Fruit fly (Drosophila melanogaster) whole organism, adult: Measurements from ENCODE around the gene CG1965.

ENCODE experiments used
- CG11617 ChIP-seq: fragments of 200-800 bp; sonication (Bioruptor generic); optimal IDR thresholded peaks from 2 replicates; lab custom pipeline; 2017; ENCODE audit warnings: mild to moderate bottlenecking, missing biosample characterization, missing genetic modification reagents, missing genetic modification characterization
- CG12768 ChIP-seq: fragments of 200-800 bp; sonication (Bioruptor generic); optimal IDR thresholded peaks from 2 replicates; lab custom pipeline; 2017; ENCODE audit warnings: missing biosample characterization, missing genetic modification characterization, mild to moderate bottlenecking, moderate library complexity, missing genetic modification reagents
- CG14711 ChIP-seq: fragments of 200-800 bp; sonication (Bioruptor generic); optimal IDR thresholded peaks from 2 replicates; lab custom pipeline; 2018; ENCODE audit warnings: missing biosample characterization, mild to moderate bottlenecking, missing genetic modification characterization, moderate library complexity
- CG1620 ChIP-seq: fragments of 200-800 bp; sonication (Bioruptor generic); optimal IDR thresholded peaks from 2 replicates; lab custom pipeline; 2016; ENCODE audit warnings: missing biosample characterization, missing genetic modification characterization
- CG33017 ChIP-seq: fragments of 200-800 bp; sonication (Bioruptor generic); optimal IDR thresholded peaks from 2 replicates; lab custom pipeline; 2018; ENCODE audit warnings: missing biosample characterization, mild to moderate bottlenecking, missing genetic modification characterization, moderate library complexity
- CG5204 ChIP-seq: fragments of 200-800 bp; sonication (Bioruptor generic); optimal IDR thresholded peaks from 2 replicates; lab custom pipeline; 2016; ENCODE audit warnings: missing biosample characterization, missing genetic modification characterization
- CG7045 ChIP-seq: fragments of 200-800 bp; sonication (Bioruptor generic); optimal IDR thresholded peaks from 2 replicates; lab custom pipeline; 2017; ENCODE audit warnings: missing biosample characterization, mild to moderate bottlenecking, missing genetic modification characterization
- CG7101 ChIP-seq: fragments of 200-800 bp; sonication (Bioruptor generic); optimal IDR thresholded peaks from 2 replicates; lab custom pipeline; 2018; ENCODE audit warnings: missing biosample characterization, mild to moderate bottlenecking, missing genetic modification characterization, moderate library complexity
- Clk ChIP-seq: fragments of 200-800 bp; sonication (Bioruptor generic); optimal IDR thresholded peaks from 2 replicates; lab custom pipeline; 2017; ENCODE audit warnings: missing biosample characterization, missing genetic modification characterization
- Crg-1 ChIP-seq: fragments of 200-800 bp; sonication (Bioruptor generic); optimal IDR thresholded peaks from 2 replicates; lab custom pipeline; 2016; ENCODE audit warnings: missing biosample characterization, missing genetic modification characterization
- Hr96 ChIP-seq: fragments of 200-800 bp; sonication (Bioruptor generic); optimal IDR thresholded peaks from 2 replicates; lab custom pipeline; 2016; ENCODE audit warnings: missing biosample characterization, missing genetic modification characterization
- Mnt ChIP-seq: fragments of 200-800 bp; sonication (Bioruptor generic); optimal IDR thresholded peaks from 2 replicates; lab custom pipeline; 2016; ENCODE audit warnings: missing biosample characterization, mild to moderate bottlenecking, missing genetic modification characterization
- bab1 ChIP-seq: fragments of 200-800 bp; sonication (Bioruptor generic); optimal IDR thresholded peaks from 3 replicates; lab custom pipeline; 2019; ENCODE audit warnings: missing biosample characterization, mild to moderate bottlenecking, missing genetic modification characterization, moderate library complexity
- cic ChIP-seq: fragments of 200-800 bp; sonication (Bioruptor generic); optimal IDR thresholded peaks from 2 replicates; lab custom pipeline; 2017; ENCODE audit warnings: missing biosample characterization, mild to moderate bottlenecking, missing genetic modification characterization, moderate library complexity
- cnc ChIP-seq, 2 experiments: fragments of >200 bp; optimal IDR thresholded peaks; 2 replicates each; lab custom pipeline; 2017
- kay ChIP-seq: fragments of 200-800 bp; sonication (Bioruptor generic); peaks from one replicate; lab custom pipeline; 2016; ENCODE audit warnings: missing biosample characterization, missing genetic modification characterization, borderline replicate concordance
- ovo ChIP-seq: fragments of 200-800 bp; sonication (Bioruptor generic); optimal IDR thresholded peaks from 2 replicates; lab custom pipeline; 2016; ENCODE audit warnings: missing biosample characterization, missing genetic modification characterization
- pad ChIP-seq: fragments of 200-800 bp; sonication (Bioruptor generic); optimal IDR thresholded peaks from 3 replicates; lab custom pipeline; 2017; ENCODE audit warnings: missing biosample characterization, missing genetic modification characterization, mild to moderate bottlenecking, moderate library complexity, missing genetic modification reagents
- tj ChIP-seq: fragments of 200-800 bp; sonication (Bioruptor generic); optimal IDR thresholded peaks from 3 replicates; lab custom pipeline; 2017; ENCODE audit warnings: missing biosample characterization, mild to moderate bottlenecking, missing genetic modification characterization, moderate library complexity
- toe ChIP-seq: fragments of 200-800 bp; sonication (Bioruptor generic); optimal IDR thresholded peaks from 2 replicates; lab custom pipeline; 2016; ENCODE audit warnings: missing biosample characterization, missing genetic modification characterization

Gene CG1965

dm6 chr3R:7087201-7087505 lies 20.0 kb downstream of the CG1965 start:
- TF ChIP-seq toe (no peak), bab1 (GFP tag; lab: Kevin White, UChicago) (no peak), kay (GFP tag; lab: Kevin White, UChicago) (no peak), Mnt (GFP tag; lab: Kevin White, UChicago) (no peak), Hr96 (GFP tag; lab: Kevin White, UChicago) (no peak), CG11617 (GFP tag; lab: Kevin White, UChicago) (no peak), cic (GFP tag; lab: Kevin White, UChicago) (no peak), Clk (GFP tag; lab: Kevin White, UChicago) (no peak), CG7045 (GFP tag; lab: Kevin White, UChicago) (no peak), cnc (optimal IDR thresholded peaks at IDR 0.05; lab: Kevin White, UChicago) (no peak), pad (GFP tag; lab: Kevin White, UChicago) (no peak), CG33017 (tag; lab: Kevin White, UChicago) (no peak), ovo (GFP tag; lab: Kevin White, UChicago) (no peak), CG7101 (tag; lab: Kevin White, UChicago) (no peak), CG1620 (no peak), tj (no peak), CG12768 (GFP tag; lab: Kevin White, UChicago) (no peak)

DNA sequence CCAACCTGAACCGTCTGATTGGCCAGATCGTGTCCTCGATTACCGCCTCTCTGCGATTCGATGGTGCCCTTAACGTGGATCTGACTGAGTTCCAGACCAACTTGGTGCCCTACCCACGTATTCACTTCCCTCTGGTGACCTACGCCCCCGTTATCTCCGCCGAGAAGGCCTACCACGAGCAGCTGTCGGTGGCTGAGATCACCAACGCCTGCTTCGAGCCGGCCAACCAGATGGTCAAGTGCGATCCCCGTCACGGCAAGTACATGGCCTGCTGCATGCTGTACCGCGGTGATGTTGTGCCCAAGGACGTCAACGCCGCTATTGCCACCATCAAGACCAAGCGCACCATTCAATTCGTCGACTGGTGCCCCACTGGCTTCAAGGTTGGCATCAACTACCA lies 20.7 kb downstream of the CG1965 start:
- TF ChIP-seq Clk (GFP tag; lab: Kevin White, UChicago) = no peak
- no peak for TF ChIP-seq cic (GFP tag; lab: Kevin White, UChicago)
- no peak for TF ChIP-seq CG11617 (GFP tag; lab: Kevin White, UChicago)
- TF ChIP-seq tj = no peak
- no peak for TF ChIP-seq CG1620

dm6 chr3R:7088837-7089361 lies 21.7 kb downstream of the CG1965 start:
- TF ChIP-seq ovo (GFP tag; lab: Kevin White, UChicago) (peak; percentile 3), CG14711 (no peak)

DNA sequence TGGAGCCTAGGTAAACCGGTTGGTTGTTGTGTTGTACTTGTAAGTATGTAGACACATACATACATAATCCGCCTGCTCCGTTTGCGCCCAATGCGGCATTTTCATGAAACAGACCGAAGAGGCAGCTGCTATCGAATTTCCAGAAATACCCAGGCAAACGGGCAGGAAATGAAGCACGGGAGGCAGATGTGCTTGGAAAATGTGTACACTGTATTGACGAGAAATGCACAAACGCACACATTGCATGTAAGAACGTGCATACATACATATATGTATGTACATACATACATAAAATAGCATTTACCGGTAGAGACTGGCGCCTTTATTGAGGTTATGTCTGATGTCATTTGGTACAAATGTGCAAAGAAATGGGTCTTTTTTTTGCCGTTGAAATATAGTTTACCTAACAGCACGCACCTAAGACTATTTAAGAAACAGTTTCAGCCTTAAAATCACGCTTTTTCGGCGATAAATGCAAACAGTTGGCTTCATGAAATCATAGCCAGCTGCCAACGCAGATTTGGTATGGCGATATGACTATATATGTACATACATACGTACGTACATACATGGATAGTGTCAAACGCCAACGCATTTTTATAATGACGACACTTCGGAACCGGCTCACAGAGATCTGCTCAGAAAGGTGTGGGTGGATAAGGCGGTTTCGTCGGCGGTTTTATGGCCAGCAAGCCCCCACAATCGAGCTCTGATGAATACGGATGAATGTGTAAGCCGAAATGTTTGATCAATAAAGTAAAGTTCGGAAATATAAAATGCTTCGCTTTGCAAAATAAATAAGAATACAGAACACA lies 22.5 kb downstream of the CG1965 start:
- TF ChIP-seq kay (GFP tag; lab: Kevin White, UChicago) (peak; percentile 92), toe (no peak)

dm6 chr3R:7090337-7090830 lies 23.2 kb downstream of the CG1965 start:
- peak; percentile 21 for TF ChIP-seq cic (GFP tag; lab: Kevin White, UChicago)
- TF ChIP-seq Mnt (GFP tag; lab: Kevin White, UChicago) = peak; percentile 20
- TF ChIP-seq bab1 (GFP tag; lab: Kevin White, UChicago) = no peak
- TF ChIP-seq CG11617 (GFP tag; lab: Kevin White, UChicago) = no peak
- TF ChIP-seq tj = peak; percentile 97
- TF ChIP-seq kay (GFP tag; lab: Kevin White, UChicago) = no peak

dm6 chr3R:7091904-7092303 lies 24.7 kb downstream of the CG1965 start:
- TF ChIP-seq CG5204 (no peak), bab1 (GFP tag; lab: Kevin White, UChicago) (no peak), CG33017 (tag; lab: Kevin White, UChicago) (no peak), CG14711 (peak; percentile 80), kay (GFP tag; lab: Kevin White, UChicago) (peak; percentile 71), cnc (optimal IDR thresholded peaks at IDR 0.05; lab: Kevin White, UChicago) (no peak)

dm6 chr3R:7093592-7093991 lies 26.4 kb downstream of the CG1965 start:
- TF ChIP-seq CG11617 (GFP tag; lab: Kevin White, UChicago) = peak; percentile 30
- no peak for TF ChIP-seq CG1620
- peak; percentile 35 for TF ChIP-seq CG14711
- no peak for TF ChIP-seq CG7045 (GFP tag; lab: Kevin White, UChicago)
- TF ChIP-seq CG7101 (tag; lab: Kevin White, UChicago) = peak; percentile 32
- TF ChIP-seq toe = no peak
- peak; percentile 12 for TF ChIP-seq CG12768 (GFP tag; lab: Kevin White, UChicago)
- no peak for TF ChIP-seq cnc (optimal IDR thresholded peaks at IDR 0.05; lab: Kevin White, UChicago)

- no peak for TF ChIP-seq CG5204
- TF ChIP-seq CG7101 (tag; lab: Kevin White, UChicago) = no peak
- TF ChIP-seq CG33017 (tag; lab: Kevin White, UChicago) = no peak
- TF ChIP-seq Crg-1 (GFP tag; lab: Kevin White, UChicago) = no peak
- TF ChIP-seq toe = no peak
- no peak for TF ChIP-seq tj
- no peak for TF ChIP-seq bab1 (GFP tag; lab: Kevin White, UChicago)
- no peak for TF ChIP-seq CG14711
- TF ChIP-seq kay (GFP tag; lab: Kevin White, UChicago) = no peak
- TF ChIP-seq CG11617 (GFP tag; lab: Kevin White, UChicago) = no peak
- TF ChIP-seq CG1620 = no peak
- TF ChIP-seq Hr96 (GFP tag; lab: Kevin White, UChicago) = no peak
- TF ChIP-seq CG12768 (GFP tag; lab: Kevin White, UChicago) = no peak
- TF ChIP-seq pad (GFP tag; lab: Kevin White, UChicago) = no peak
- TF ChIP-seq cnc (optimal IDR thresholded peaks at IDR 0.05; lab: Kevin White, UChicago) = no peak
- no peak for TF ChIP-seq CG7045 (GFP tag; lab: Kevin White, UChicago)
Observed at dm6 chr3R:7094368-7094767, 27.2 kb downstream of the CG1965 start.
